Worm (Caenorhabditis elegans): ENCODE results near the gene sre-5.

- peak; percentile 24 to 70 for TF ChIP-seq lsy-2 (tag; optimal IDR thresholded peaks at IDR 0.05)
- TF ChIP-seq unc-62 (GFP tag; optimal IDR thresholded peaks at IDR 0.05): no peak
- TF ChIP-seq lin-35 (GFP tag; optimal IDR thresholded peaks at IDR 0.05): peak; percentile 16 to 78
- TF ChIP-seq unc-98 (GFP tag; IDR thresholded peaks at IDR 0.05): no peak
These were observed 32.0 kb upstream of the sre-5 start for ce11 chrIV:3532989-3533388.
